Worm (Caenorhabditis elegans) whole organism, late embryonic: Measurements from ENCODE around the gene ttll-5.

Source experiments
- C08G9.2 ChIP-seq: sonication (generic microtip); optimal IDR thresholded peaks from 2 replicates; lab custom pipeline; 2016; ENCODE audit warnings: mild to moderate bottlenecking, missing genetic modification characterization, moderate library complexity, missing compliant biosample characterization
- C38D4.7 ChIP-seq: fragments of 200-800 bp; sonication (Bioruptor generic); optimal IDR thresholded peaks from 2 replicates; lab custom pipeline; 2018; ENCODE audit warnings: mild to moderate bottlenecking, missing genetic modification characterization, moderate library complexity, missing compliant biosample characterization
- F13H6.1 ChIP-seq: sonication (generic microtip); optimal IDR thresholded peaks from 2 replicates; lab custom pipeline; 2016; ENCODE audit warnings: missing genetic modification characterization, missing compliant biosample characterization
- K09A11.1 ChIP-seq: sonication (generic microtip); optimal IDR thresholded peaks from 2 replicates; lab custom pipeline; 2017; ENCODE audit warnings: antibody characterized with exemption, mild to moderate bottlenecking, missing genetic modification characterization, missing compliant biosample characterization; ENCODE audit not compliant: insufficient read depth
- ceh-14 ChIP-seq: sonication (generic microtip); optimal IDR thresholded peaks from 2 replicates; lab custom pipeline; 2016; ENCODE audit warnings: missing genotype, missing genetic modification characterization, missing compliant biosample characterization
- ceh-18 ChIP-seq: sonication (generic microtip); optimal IDR thresholded peaks from 2 replicates; lab custom pipeline; 2016; ENCODE audit warnings: missing genetic modification characterization, missing compliant biosample characterization
- ceh-19 ChIP-seq: fragments of 200-800 bp; sonication (Bioruptor generic); optimal IDR thresholded peaks from 2 replicates; lab custom pipeline; 2018; ENCODE audit warnings: mild to moderate bottlenecking, missing genetic modification characterization, missing compliant biosample characterization
- ceh-2 ChIP-seq: sonication (generic microtip); optimal IDR thresholded peaks from 2 replicates; lab custom pipeline; 2016; ENCODE audit warnings: missing genotype, missing genetic modification characterization, missing compliant biosample characterization
- ceh-24 ChIP-seq: sonication (generic microtip); optimal IDR thresholded peaks from 2 replicates; lab custom pipeline; 2016; ENCODE audit warnings: mild to moderate bottlenecking, missing genetic modification characterization, missing compliant biosample characterization
- ceh-31 ChIP-seq: sonication (generic microtip); optimal IDR thresholded peaks from 2 replicates; lab custom pipeline; 2016; ENCODE audit warnings: missing genetic modification characterization, missing compliant biosample characterization
- ceh-34 ChIP-seq: sonication (generic microtip); optimal IDR thresholded peaks from 2 replicates; lab custom pipeline; 2016; ENCODE audit warnings: mild to moderate bottlenecking, missing genetic modification characterization, missing compliant biosample characterization
- ceh-48 ChIP-seq: sonication (generic microtip); optimal IDR thresholded peaks from 2 replicates; lab custom pipeline; 2016; ENCODE audit warnings: missing genetic modification characterization, inconsistent platforms, missing compliant biosample characterization
- ceh-6 ChIP-seq: fragments of 200-800 bp; sonication (Bioruptor generic); optimal IDR thresholded peaks from 2 replicates; lab custom pipeline; 2018; ENCODE audit warnings: mild to moderate bottlenecking, missing genetic modification characterization, missing compliant biosample characterization
- dmd-4 ChIP-seq: sonication (generic microtip); optimal IDR thresholded peaks from 2 replicates; lab custom pipeline; 2016; ENCODE audit warnings: borderline replicate concordance, missing genetic modification characterization, missing compliant biosample characterization
- elt-2 ChIP-seq: sonication (generic microtip); optimal IDR thresholded peaks from 2 replicates; lab custom pipeline; 2016; ENCODE audit warnings: missing genetic modification reagents, missing genetic modification characterization, missing compliant biosample characterization
- ets-4 ChIP-seq: sonication (generic microtip); optimal IDR thresholded peaks from 2 replicates; lab custom pipeline; 2016; ENCODE audit warnings: missing genetic modification characterization, missing compliant biosample characterization
- fax-1 ChIP-seq: sonication (generic microtip); optimal IDR thresholded peaks from 2 replicates; lab custom pipeline; 2016; ENCODE audit warnings: missing genotype, missing genetic modification characterization, missing compliant biosample characterization
- hlh-6 ChIP-seq: sonication (generic microtip); optimal IDR thresholded peaks from 2 replicates; lab custom pipeline; 2016; ENCODE audit warnings: missing genotype, missing genetic modification characterization, missing compliant biosample characterization
- hlh-8 ChIP-seq: sonication (generic microtip); optimal IDR thresholded peaks from 2 replicates; lab custom pipeline; 2016; ENCODE audit warnings: missing genotype, missing genetic modification characterization, missing compliant biosample characterization
- lim-6 ChIP-seq: sonication (generic microtip); optimal IDR thresholded peaks from 2 replicates; lab custom pipeline; 2016; ENCODE audit warnings: missing genetic modification characterization, missing compliant biosample characterization
- madf-2 ChIP-seq: sonication (generic microtip); optimal IDR thresholded peaks from 2 replicates; lab custom pipeline; 2017; ENCODE audit warnings: missing genetic modification characterization, missing compliant biosample characterization
- nfya-1 ChIP-seq: sonication (generic microtip); optimal IDR thresholded peaks from 2 replicates; lab custom pipeline; 2017; ENCODE audit warnings: missing genetic modification characterization, mild to moderate bottlenecking, missing compliant biosample characterization, antibody characterized with exemption, moderate library complexity
- pros-1 ChIP-seq: fragments of 150-350 bp; optimal IDR thresholded peaks from 2 replicates; lab custom pipeline; 2014; ENCODE audit warnings: missing biosample characterization, missing genetic modification reagents, missing genetic modification characterization
- ref-2 ChIP-seq: sonication (generic microtip); optimal IDR thresholded peaks from 2 replicates; lab custom pipeline; 2016; ENCODE audit warnings: missing genetic modification characterization, missing compliant biosample characterization
- rnt-1 ChIP-seq: sonication (generic microtip); optimal IDR thresholded peaks from 2 replicates; lab custom pipeline; 2016; ENCODE audit warnings: missing genetic modification characterization, missing compliant biosample characterization
- sdc-2 ChIP-seq: sonication (generic microtip); optimal IDR thresholded peaks from 2 replicates; lab custom pipeline; 2016; ENCODE audit warnings: missing genotype, missing genetic modification characterization, missing compliant biosample characterization
- syd-9 ChIP-seq: sonication (generic microtip); optimal IDR thresholded peaks from 2 replicates; lab custom pipeline; 2016; ENCODE audit warnings: mild to moderate bottlenecking, missing genetic modification characterization, moderate library complexity, missing compliant biosample characterization
- tbx-2 ChIP-seq: sonication (generic microtip); optimal IDR thresholded peaks from 2 replicates; lab custom pipeline; 2016; ENCODE audit warnings: missing genetic modification characterization, missing compliant biosample characterization
- tbx-7 ChIP-seq: sonication (generic microtip); optimal IDR thresholded peaks from 2 replicates; lab custom pipeline; 2016; ENCODE audit warnings: missing genotype, missing genetic modification characterization, missing compliant biosample characterization
- ttx-3 ChIP-seq: sonication (generic microtip); optimal IDR thresholded peaks from 2 replicates; lab custom pipeline; 2016; ENCODE audit warnings: missing genetic modification reagents, missing genetic modification characterization, missing compliant biosample characterization
- unc-42 ChIP-seq: sonication (generic microtip); optimal IDR thresholded peaks from 2 replicates; lab custom pipeline; 2016; ENCODE audit warnings: missing genotype, missing genetic modification characterization, missing compliant biosample characterization
- zip-5 ChIP-seq: sonication (generic microtip); optimal IDR thresholded peaks from 2 replicates; lab custom pipeline; 2016; ENCODE audit warnings: missing genetic modification characterization, missing compliant biosample characterization
- ztf-16 ChIP-seq: sonication (generic microtip); optimal IDR thresholded peaks from 2 replicates; lab custom pipeline; 2017; ENCODE audit warnings: missing genetic modification characterization, missing compliant biosample characterization

ttll-5 gene

DNA sequence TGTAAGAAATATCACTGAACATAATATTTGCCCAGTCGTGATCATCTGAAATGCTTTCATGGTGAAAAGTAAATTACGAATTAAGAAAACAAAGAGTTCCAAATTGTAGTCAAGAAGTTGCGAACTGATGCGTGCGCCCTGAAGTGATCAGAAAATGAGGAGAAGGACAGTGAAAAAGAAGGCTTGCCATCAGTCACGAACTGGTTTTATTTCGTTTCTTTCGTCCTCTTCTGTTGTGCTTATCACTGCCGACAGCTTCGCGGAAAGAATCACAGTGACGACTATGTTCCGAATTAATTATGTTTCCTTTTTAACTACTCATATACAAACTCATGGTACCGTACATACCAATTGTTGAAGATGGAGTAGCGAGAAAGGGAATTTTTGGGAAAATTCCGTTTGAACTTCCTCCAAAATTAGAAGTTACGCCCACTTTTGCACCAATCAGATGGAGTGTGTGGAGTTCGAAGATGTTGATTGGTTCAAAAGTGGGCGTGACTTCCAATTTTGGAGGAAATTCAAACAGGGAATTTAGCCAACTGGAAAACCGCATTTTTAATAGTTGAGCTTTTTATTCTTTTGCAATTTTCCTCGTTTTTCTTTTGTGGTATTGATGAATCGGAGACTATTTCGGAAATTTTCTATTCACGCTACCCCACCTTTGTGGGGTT is 5.6 kb upstream of the ttll-5 start, which contains the start of gene C55A6.12:
C55A6.12 (minus strand) TSS at position 51 of the 671 bp plus-strand sequence.
- TF ChIP-seq ceh-31 (tag; lab: Kevin White, UChicago) (no peak), nfya-1 (tag; lab: Kevin White, UChicago) (peak; percentile 91)

DNA sequence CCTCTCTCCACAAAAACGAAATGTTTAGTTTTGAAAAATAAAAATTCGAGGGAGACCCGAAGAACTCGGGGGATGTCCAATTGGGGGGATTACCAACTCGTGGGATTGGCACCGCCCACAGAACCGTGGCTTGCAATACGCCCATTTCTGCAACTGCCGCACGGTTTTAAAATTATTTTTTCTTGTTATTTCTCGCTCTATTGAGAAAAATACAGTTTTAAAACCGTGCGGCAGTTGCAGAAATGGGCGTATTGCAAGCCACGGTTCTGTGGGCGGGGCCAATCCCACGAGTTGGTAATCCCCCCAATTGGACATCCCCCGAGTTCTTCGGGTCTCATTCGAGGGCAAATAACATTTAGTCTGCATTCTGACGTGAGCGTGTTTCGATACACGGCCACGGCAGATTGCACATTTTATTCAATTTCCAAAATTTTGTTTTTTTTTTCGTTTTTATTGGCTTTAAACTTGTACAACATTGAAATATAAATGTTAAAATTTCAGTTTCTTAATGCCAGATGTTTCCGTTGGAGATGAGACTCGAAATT is 3.9 kb upstream of the ttll-5 start, which contains the start of the genes C55A6.1 and C55A6.10:
C55A6.1 (minus strand) TSS at position 116 of the 545 bp plus-strand sequence.
C55A6.10 (plus strand) TSS at position 495 of the 545 bp plus-strand sequence.
- TF ChIP-seq hlh-8 (tag; lab: Kevin White, UChicago) (peak; percentile 32), elt-2 (tag; lab: Kevin White, UChicago) (peak; percentile 36), ceh-48 (tag; lab: Kevin White, UChicago) (peak; percentile 10), C08G9.2 (tag; lab: Kevin White, UChicago) (peak; percentile 75), tbx-7 (tag; lab: Kevin White, UChicago) (peak; percentile 62), ceh-31 (tag; lab: Kevin White, UChicago) (peak; percentile 96), rnt-1 (tag; lab: Kevin White, UChicago) (peak; percentile 71), fax-1 (peak; percentile 50), ttx-3 (peak; percentile 17), ets-4 (peak; percentile 65), ceh-34 (peak; percentile 53), tbx-2 (tag; lab: Kevin White, UChicago) (peak; percentile 93), ztf-16 (tag; lab: Kevin White, UChicago) (peak; percentile 11), ceh-14 (tag; lab: Kevin White, UChicago) (peak; percentile 92), syd-9 (peak; percentile 36), ceh-2 (tag; lab: Kevin White, UChicago) (peak; percentile 80), sdc-2 (tag; lab: Kevin White, UChicago) (peak; percentile 30), lim-6 (tag; lab: Kevin White, UChicago) (peak; percentile 82), unc-42 (peak; percentile 83), ceh-18 (tag; lab: Kevin White, UChicago) (peak; percentile 35), zip-5 (peak; percentile 43), ceh-6 (GFP tag; lab: Kevin White, UChicago) (peak; percentile 14), F13H6.1 (tag; lab: Kevin White, UChicago) (peak; percentile 70), dmd-4 (peak; percentile 15), ref-2 (peak; percentile 88), nfya-1 (tag; lab: Kevin White, UChicago) (peak; percentile 73), hlh-6 (tag; lab: Kevin White, UChicago) (peak; percentile 15), ceh-19 (GFP tag; lab: Kevin White, UChicago) (peak; percentile 19)

DNA sequence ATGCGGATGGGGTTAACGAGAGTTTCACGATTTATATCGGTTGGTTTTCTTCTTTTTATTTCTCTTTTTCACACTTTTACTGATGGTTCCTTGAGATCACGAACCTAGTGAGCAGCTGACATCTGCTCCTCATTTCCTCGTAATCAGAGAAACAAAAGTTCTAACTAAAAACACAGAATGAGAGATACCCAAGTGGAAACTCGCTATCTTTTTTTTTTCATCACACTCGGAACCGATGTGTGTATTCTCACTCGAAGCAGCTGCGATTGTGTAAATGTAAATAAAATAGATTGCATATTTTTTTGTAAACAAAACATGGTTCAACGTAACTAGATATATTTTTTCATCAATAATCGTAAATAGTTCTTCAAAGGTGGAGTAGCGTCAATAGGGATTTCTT is 2.5 kb upstream of the ttll-5 start:
- no peak for TF ChIP-seq ceh-6 (GFP tag; lab: Kevin White, UChicago)
- peak; percentile 51 for TF ChIP-seq ceh-18 (tag; lab: Kevin White, UChicago)
- TF ChIP-seq ref-2, result no peak

DNA sequence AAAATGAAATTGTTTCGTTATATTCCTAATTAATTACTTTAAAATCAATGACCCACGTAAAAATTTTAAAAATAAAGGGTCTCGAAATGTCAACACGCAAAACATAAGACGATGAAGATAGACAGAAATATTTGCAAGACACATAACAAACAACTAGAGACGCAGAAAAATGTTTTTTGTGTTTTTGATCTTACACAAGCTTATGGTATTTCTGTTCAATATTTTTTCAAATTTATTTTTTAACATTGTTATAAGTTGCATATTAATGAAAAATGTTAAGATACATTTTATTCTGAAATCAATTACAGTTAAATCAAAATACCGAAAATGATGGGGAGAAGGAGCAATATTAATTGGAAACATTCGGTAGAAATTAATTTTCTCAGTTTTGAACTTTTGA is 4.6 kb downstream of the ttll-5 start, which contains the start of gene C55A6.3:
C55A6.3 (minus strand) TSS at position 101 of the 400 bp plus-strand sequence.
- TF ChIP-seq ceh-24 (tag; lab: Kevin White, UChicago) (no peak), C38D4.7 (no peak), pros-1 (tag; lab: Kevin White, UChicago) (no peak), K09A11.1 (no peak), F13H6.1 (tag; lab: Kevin White, UChicago) (no peak), madf-2 (tag; lab: Kevin White, UChicago) (no peak)
- TF ChIP-seq, all 69 proteins: peak for 0
